Worm (Caenorhabditis elegans) whole organism, L2 larva: ENCODE data around the gene acp-2.

Source experiments
- ama-1 ChIP-seq: fragments of 150-350 bp; optimal IDR thresholded peaks from 2 replicates; lab custom pipeline; 2018; ENCODE audit warnings: inconsistent platforms
- fos-1 ChIP-seq: fragments of 150-350 bp; optimal IDR thresholded peaks from 2 replicates; lab custom pipeline; 2014; ENCODE audit warnings: missing biosample characterization, missing genetic modification characterization
- lin-11 ChIP-seq: fragments of 150-350 bp; sonication (generic microtip); optimal IDR thresholded peaks from 2 replicates; lab custom pipeline; 2014; ENCODE audit warnings: missing biosample characterization, missing genetic modification characterization, inconsistent platforms, mixed read lengths
- lin-13 ChIP-seq: fragments of 150-350 bp; optimal IDR thresholded peaks from 2 replicates; lab custom pipeline; 2014; ENCODE audit warnings: missing biosample characterization, missing genetic modification reagents, missing genetic modification characterization
- nhr-6 ChIP-seq: fragments of 150-350 bp; optimal IDR thresholded peaks from 2 replicates; lab custom pipeline; 2014; ENCODE audit warnings: missing biosample characterization, missing genetic modification characterization
- nhr-77 ChIP-seq: fragments of 150-350 bp; optimal IDR thresholded peaks from 2 replicates; lab custom pipeline; 2014; ENCODE audit warnings: missing biosample characterization, missing genetic modification characterization
- zag-1 ChIP-seq: fragments of 150-350 bp; optimal IDR thresholded peaks from 2 replicates; lab custom pipeline; 2014; ENCODE audit warnings: missing biosample characterization, missing genetic modification characterization
- ztf-1 ChIP-seq: fragments of 200-800 bp; sonication (Bioruptor generic); conservative IDR thresholded peaks from 2 replicates; pipeline ENCODE4 v1.3.6; 2022; ENCODE audit warnings: missing genetic modification characterization, missing compliant biosample characterization

ce11 chrII:8456094-8456493 is 24.2 kb upstream of the acp-2 start, which contains the start of gene F22B5.6:
- no peak for TF ChIP-seq nhr-6 (tag; lab: Kevin White, UChicago)
- TF ChIP-seq ztf-1 (GFP tag; lab: Robert Waterston, UW) = no peak
- no peak for TF ChIP-seq nhr-77 (tag; lab: Kevin White, UChicago)
- no peak for TF ChIP-seq fos-1 (tag; lab: Kevin White, UChicago)
- no peak for TF ChIP-seq lin-13 (GFP tag; lab: Kevin White, UChicago)
- no peak for TF ChIP-seq zag-1 (tag; lab: Kevin White, UChicago)
- no peak for TF ChIP-seq ama-1 (lab: Kevin White, UChicago)
- TF ChIP-seq lin-11 = no peak
